Worm (Caenorhabditis elegans): ENCODE measurements around the gene F08F1.9.

- no peak for TF ChIP-seq ccch-3 (GFP tag; optimal IDR thresholded peaks at IDR 0.05)
- no peak for TF ChIP-seq athp-1 (tag; optimal IDR thresholded peaks at IDR 0.05)
- no peak for TF ChIP-seq Y79H2A.3 (GFP tag; conservative IDR thresholded peaks at IDR 0.05)
- no peak for TF ChIP-seq ceh-40 (GFP tag; IDR thresholded peaks at IDR 0.05)
- TF ChIP-seq ama-1 (optimal IDR thresholded peaks at IDR 0.05) = no peak
- TF ChIP-seq ama-1 (GFP tag; optimal IDR thresholded peaks at IDR 0.05) = no peak
- TF ChIP-seq snpc-4 (GFP tag; optimal IDR thresholded peaks at IDR 0.05) = no peak
- peak in 1 of 4 experiments; percentile 38 for TF ChIP-seq snpc-4 (tag; optimal IDR thresholded peaks at IDR 0.05)
- peak; percentile 37 for TF ChIP-seq nhr-90 (tag; optimal IDR thresholded peaks at IDR 0.05)
- no peak for TF ChIP-seq ztf-25 (GFP tag; IDR thresholded peaks at IDR 0.05)
Observed at ce11 chrX:8417727-8418126, 7.1 kb upstream of the F08F1.9 start.
